Fruit fly (Drosophila melanogaster): ENCODE measurements around the gene CG5281.

- TF ChIP-seq CG9437 (GFP tag; optimal IDR thresholded peaks at IDR 0.05) (no peak), CG2712 (tag; optimal IDR thresholded peaks at IDR 0.05) (no peak), disco-r (GFP tag; optimal IDR thresholded peaks at IDR 0.05) (no peak), CG3065 (GFP tag; optimal IDR thresholded peaks at IDR 0.05) (no peak), Side (GFP tag; optimal IDR thresholded peaks at IDR 0.05) (no peak), Blimp-1 (GFP tag; optimal IDR thresholded peaks at IDR 0.05) (no peak), fd3F (GFP tag; optimal IDR thresholded peaks at IDR 0.05) (no peak), repo (GFP tag; optimal IDR thresholded peaks at IDR 0.05) (no peak), HmgD (GFP tag; optimal IDR thresholded peaks at IDR 0.05) (no peak), gro (GFP tag; optimal IDR thresholded peaks at IDR 0.05) (no peak), Hr78 (GFP tag; optimal IDR thresholded peaks at IDR 0.05) (no peak), chinmo (GFP tag; IDR thresholded peaks at IDR 0.05; ENCODE audit: partially characterized antibody) (no peak), Six4 (GFP tag; optimal IDR thresholded peaks at IDR 0.05) (no peak), CG4707 (GFP tag; optimal IDR thresholded peaks at IDR 0.05) (no peak)
These were observed 16.4 kb downstream of the CG5281 start for dm6 chr3R:11452041-11452440.

All from whole organism, embryonic.